In the genomic region with DNA sequence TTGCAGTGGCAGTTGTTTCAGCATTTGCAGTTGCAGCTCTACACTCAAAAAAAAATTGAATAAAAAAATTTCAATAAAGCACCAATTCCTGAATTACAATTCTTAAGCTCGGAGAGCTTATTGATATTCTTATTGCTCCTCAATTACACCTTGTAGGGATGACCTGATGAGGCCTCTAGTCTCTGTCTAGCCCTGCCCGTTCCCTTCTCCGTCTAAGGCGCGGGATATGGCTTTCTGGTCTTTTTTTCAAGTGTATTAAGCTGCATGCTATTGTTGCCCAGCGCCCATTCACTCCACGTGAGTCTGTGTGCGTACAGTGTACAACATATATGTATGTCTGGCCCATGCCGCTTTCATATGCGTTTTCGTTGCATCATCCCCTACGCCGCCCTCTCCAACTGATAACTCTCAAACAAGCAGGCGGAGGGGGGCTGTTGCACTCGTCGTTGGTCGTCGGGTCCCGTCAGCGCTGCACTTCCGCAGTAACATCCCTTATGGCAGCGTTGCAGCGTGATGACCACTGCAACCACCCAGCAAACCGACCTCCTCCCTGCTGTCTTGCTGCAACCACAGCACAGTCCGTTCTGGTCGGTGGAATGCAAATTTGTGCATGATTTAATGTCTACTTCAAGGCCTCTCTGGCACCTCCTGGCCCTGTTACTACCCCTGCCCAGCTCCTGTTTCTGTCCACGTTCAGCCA, we compare ENCODE assay signal across 4 fruit fly cellular contexts.
TF ChIP-seq lines count a peak whose summit lies in the region.

No protein-coding gene starts in this region.

- no peak for TF ChIP-seq CTCF in whole organism, embryonic (GFP tag; optimal IDR thresholded peaks at IDR 0.05; lab: Kevin White, UChicago)

TF ChIP-seq in whole organism, embryonic, 481 proteins besides CTCF, POLR2A, EP300 and RAD21 (continues in another document):
- peak in 1 of 2 experiments; percentile 35 for TF ChIP-seq Pdp1 (GFP tag; optimal IDR thresholded peaks at IDR 0.05; lab: Kevin White, UChicago)
- peak; percentile 53 for TF ChIP-seq pros (GFP tag; optimal IDR thresholded peaks at IDR 0.05; lab: Kevin White, UChicago)
- 0 out of 3 replicates have a peak, but pooled peaks have one; percentile 22 for TF ChIP-seq CG17361 (GFP tag; IDR thresholded peaks at IDR 0.05; lab: Robert Waterston, UW)
- peak; percentile 67 for TF ChIP-seq zf30C (GFP tag; optimal IDR thresholded peaks at IDR 0.05; lab: Kevin White, UChicago)
- TF ChIP-seq CG3407 (GFP tag; optimal IDR thresholded peaks at IDR 0.05; lab: Kevin White, UChicago): peak; percentile 9
- no peak for TF ChIP-seq Hey (tag; optimal IDR thresholded peaks at IDR 0.05; lab: Kevin White, UChicago)
- TF ChIP-seq sens (GFP tag; lab: Kevin White, UChicago): peak; percentile 74
- TF ChIP-seq Ets65A (GFP tag; lab: Kevin White, UChicago): peak; percentile 33
- peak in 1 of 2 experiments; percentile 7 for TF ChIP-seq chif (GFP tag; optimal IDR thresholded peaks at IDR 0.05; lab: Kevin White, UChicago)
- TF ChIP-seq HLHmδ (GFP tag; optimal IDR thresholded peaks at IDR 0.05; lab: Kevin White, UChicago): peak; percentile 1
- TF ChIP-seq Lim3 (GFP tag; IDR thresholded peaks at IDR 0.05; lab: Robert Waterston, UW): 0 out of 2 replicates have a peak, but pooled peaks have one; percentile 5
- TF ChIP-seq Deaf1 (tag; optimal IDR thresholded peaks at IDR 0.05; lab: Kevin White, UChicago): peak; percentile 2
- no peak for TF ChIP-seq CG31365 (tag; optimal IDR thresholded peaks at IDR 0.05; lab: Kevin White, UChicago)
- no peak for TF ChIP-seq CG14965 (GFP tag; optimal IDR thresholded peaks at IDR 0.05; lab: Kevin White, UChicago; ENCODE audit: borderline replicate concordance)
- peak; percentile 60 for TF ChIP-seq Nf-YB (GFP tag; optimal IDR thresholded peaks at IDR 0.05; lab: Kevin White, UChicago)
- peak; percentile 11 for TF ChIP-seq CG2712 (tag; optimal IDR thresholded peaks at IDR 0.05; lab: Kevin White, UChicago)
- TF ChIP-seq ash1 (GFP tag; optimal IDR thresholded peaks at IDR 0.05; lab: Kevin White, UChicago): no peak
- peak; percentile 50; the same call in 1 of the 3 replicates for TF ChIP-seq CG11695 (GFP tag; IDR thresholded peaks at IDR 0.05; lab: Robert Waterston, UW)
- TF ChIP-seq CG8478 (optimal IDR thresholded peaks at IDR 0.05; lab: Kevin White, UChicago): no peak

TF ChIP-seq in whole organism, prepupa, 60 proteins besides CTCF, POLR2A, EP300 and RAD21 (continues in another document):
- peak; percentile 27 for TF ChIP-seq Smox (GFP tag; optimal IDR thresholded peaks at IDR 0.05; lab: Kevin White, UChicago)
- peak; percentile 17 for TF ChIP-seq Hr4 (GFP tag; optimal IDR thresholded peaks at IDR 0.05; lab: Kevin White, UChicago)
- no peak for TF ChIP-seq ss (GFP tag; optimal IDR thresholded peaks at IDR 0.05; lab: Kevin White, UChicago)
- TF ChIP-seq pdm3 (GFP tag; optimal IDR thresholded peaks at IDR 0.05; lab: Kevin White, UChicago): peak; percentile 27
- no peak for TF ChIP-seq CG8319 (GFP tag; optimal IDR thresholded peaks at IDR 0.05; lab: Kevin White, UChicago)
- peak; percentile 12 for TF ChIP-seq Hr39 (GFP tag; optimal IDR thresholded peaks at IDR 0.05; lab: Kevin White, UChicago)
- TF ChIP-seq OdsH (GFP tag; optimal IDR thresholded peaks at IDR 0.05; lab: Kevin White, UChicago): peak; percentile 17
- TF ChIP-seq Met (GFP tag; optimal IDR thresholded peaks at IDR 0.05; lab: Kevin White, UChicago): peak; percentile 40
- no peak for TF ChIP-seq Ets96B (tag; optimal IDR thresholded peaks at IDR 0.05; lab: Kevin White, UChicago)
- peak; percentile 41 for TF ChIP-seq Eip75B (GFP tag; optimal IDR thresholded peaks at IDR 0.05; lab: Kevin White, UChicago)
- peak; percentile 80 for TF ChIP-seq svp (GFP tag; lab: Kevin White, UChicago)
- TF ChIP-seq CG6276 (GFP tag; optimal IDR thresholded peaks at IDR 0.05; lab: Kevin White, UChicago): no peak
- TF ChIP-seq CG10631 (GFP tag; optimal IDR thresholded peaks at IDR 0.05; lab: Kevin White, UChicago): peak; percentile 29
- peak; percentile 41 for TF ChIP-seq acj6 (GFP tag; optimal IDR thresholded peaks at IDR 0.05; lab: Kevin White, UChicago)
- TF ChIP-seq CG3032 (tag; optimal IDR thresholded peaks at IDR 0.05; lab: Kevin White, UChicago): peak; percentile 47
- no peak for TF ChIP-seq Hr38 (GFP tag; optimal IDR thresholded peaks at IDR 0.05; lab: Kevin White, UChicago)
- peak; percentile 12 for TF ChIP-seq CG6792 (GFP tag; optimal IDR thresholded peaks at IDR 0.05; lab: Kevin White, UChicago)
- no peak for TF ChIP-seq esn (GFP tag; optimal IDR thresholded peaks at IDR 0.05; lab: Kevin White, UChicago)
- no peak for TF ChIP-seq fd59A (GFP tag; optimal IDR thresholded peaks at IDR 0.05; lab: Kevin White, UChicago)
- no peak for TF ChIP-seq CG10669 (GFP tag; optimal IDR thresholded peaks at IDR 0.05; lab: Kevin White, UChicago)
- peak; percentile 38 for TF ChIP-seq cyc (GFP tag; optimal IDR thresholded peaks at IDR 0.05; lab: Kevin White, UChicago)
- peak; percentile 1 for TF ChIP-seq topi (GFP tag; optimal IDR thresholded peaks at IDR 0.05; lab: Kevin White, UChicago)

TF ChIP-seq in whole organism, pupa, 21 proteins besides CTCF, POLR2A, EP300 and RAD21:
- TF ChIP-seq CG8301 (tag; optimal IDR thresholded peaks at IDR 0.05; lab: Kevin White, UChicago): no peak
- peak; percentile 9 for TF ChIP-seq Pif1B (GFP tag; optimal IDR thresholded peaks at IDR 0.05; lab: Kevin White, UChicago)

TF ChIP-seq in whole organism, wandering third instar larva, 38 proteins besides CTCF, POLR2A, EP300 and RAD21:
- TF ChIP-seq foxo (GFP tag; optimal IDR thresholded peaks at IDR 0.05; lab: Kevin White, UChicago) (peak in 1 of 2 experiments; percentile 21), h (GFP tag; optimal IDR thresholded peaks at IDR 0.05; lab: Kevin White, UChicago) (peak; percentile 11), Hr83 (GFP tag; optimal IDR thresholded peaks at IDR 0.05; lab: Kevin White, UChicago; ENCODE audit: poor library complexity, severe bottlenecking) (no peak), Mio (GFP tag; optimal IDR thresholded peaks at IDR 0.05; lab: Kevin White, UChicago) (no peak), GATAd (GFP tag; optimal IDR thresholded peaks at IDR 0.05; lab: Kevin White, UChicago) (no peak), Jra (GFP tag; optimal IDR thresholded peaks at IDR 0.05; lab: Kevin White, UChicago) (no peak), Hr78 (GFP tag; optimal IDR thresholded peaks at IDR 0.05; lab: Kevin White, UChicago) (no peak), fru (GFP tag; optimal IDR thresholded peaks at IDR 0.05; lab: Kevin White, UChicago) (peak; percentile 14)
